Fruit fly (Drosophila melanogaster): ENCODE data around the gene E2f1.

E2f1 gene

DNA sequence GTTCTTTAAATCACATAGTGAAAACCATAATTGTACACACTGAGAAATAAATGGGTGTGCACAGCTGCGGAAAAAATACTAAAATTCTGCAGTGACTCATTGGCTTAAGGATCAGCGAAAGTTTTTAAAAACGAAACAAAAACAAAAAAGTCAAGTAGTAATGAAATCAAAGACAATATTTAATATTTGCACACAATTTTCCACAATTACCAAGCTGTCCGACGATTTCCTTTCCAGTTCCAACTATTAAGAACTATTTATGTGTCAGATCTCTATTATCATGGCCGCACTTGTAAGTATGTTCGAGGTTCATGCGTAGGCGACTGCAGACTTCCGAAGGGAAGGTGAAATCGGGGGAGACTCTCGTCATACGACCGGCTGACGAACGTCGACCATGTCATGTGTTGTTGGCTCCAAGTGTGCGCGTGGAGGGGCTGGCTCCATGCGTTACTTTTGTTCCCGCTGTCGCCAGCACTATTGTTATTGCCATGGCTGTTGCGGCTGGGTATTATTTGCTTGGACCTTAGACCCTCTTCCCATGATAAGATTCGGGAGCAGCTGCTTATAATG lies 45.7 kb downstream of the E2f1 start (continued):
- TF ChIP-seq achi (GFP tag; optimal IDR thresholded peaks at IDR 0.05) (peak; percentile 58), Gug (GFP tag; IDR thresholded peaks at IDR 0.05) (no peak), fkh (GFP tag; optimal IDR thresholded peaks at IDR 0.05) (no peak), Smox (GFP tag; optimal IDR thresholded peaks at IDR 0.05) (no peak), CG34406 (GFP tag; optimal IDR thresholded peaks at IDR 0.05) (peak; percentile 39), eg (GFP tag; IDR thresholded peaks at IDR 0.05) (no peak), Eip78C (GFP tag) (peak; percentile 86), CG16779 (tag; optimal IDR thresholded peaks at IDR 0.05) (peak; percentile 28), Sox15 (GFP tag; optimal IDR thresholded peaks at IDR 0.05) (peak; percentile 30), CG6163 (GFP tag; IDR thresholded peaks at IDR 0.05) (no peak), CG6854 (GFP tag; optimal IDR thresholded peaks at IDR 0.05) (no peak), CG7368 (GFP tag; optimal IDR thresholded peaks at IDR 0.05) (no peak), Lpt (GFP tag; optimal IDR thresholded peaks at IDR 0.05) (peak; percentile 55), fd59A (GFP tag; optimal IDR thresholded peaks at IDR 0.05) (peak; percentile 45), CG3032 (tag; optimal IDR thresholded peaks at IDR 0.05) (peak; percentile 55), Eip93F (GFP tag; optimal IDR thresholded peaks at IDR 0.05) (no peak), CG1621 (tag; optimal IDR thresholded peaks at IDR 0.05) (peak; percentile 36), CG32006 (GFP tag; optimal IDR thresholded peaks at IDR 0.05) (peak; percentile 81), svp (GFP tag) (peak; percentile 49)

DNA sequence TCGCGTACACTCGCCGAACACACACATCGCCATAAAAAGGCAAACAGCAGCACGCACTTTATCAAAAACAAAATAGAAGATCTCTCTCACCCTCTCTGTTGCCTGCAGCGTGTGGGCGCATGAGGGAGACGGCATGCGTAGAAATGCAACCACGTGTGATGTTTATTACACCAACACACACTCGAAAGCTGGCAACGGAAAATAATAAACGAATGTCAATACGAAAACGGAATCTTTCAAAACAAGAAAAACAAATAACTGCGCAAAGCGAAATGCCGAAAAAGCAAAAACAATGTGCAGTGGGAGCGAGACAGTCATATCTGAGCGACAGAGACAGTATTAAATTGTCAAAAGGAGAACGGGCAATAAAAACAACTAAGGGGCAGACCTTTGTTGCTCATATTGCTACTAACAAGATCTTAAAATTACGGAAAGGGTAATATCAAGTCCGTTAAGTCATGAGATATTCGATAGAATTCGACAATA lies 47.3 kb downstream of the E2f1 start:
- TF ChIP-seq CG31627 (GFP tag; optimal IDR thresholded peaks at IDR 0.05) (no peak), Smox (GFP tag; optimal IDR thresholded peaks at IDR 0.05) (peak; percentile 11), ss (GFP tag; optimal IDR thresholded peaks at IDR 0.05) (peak; percentile 57 to 71), OdsH (GFP tag; optimal IDR thresholded peaks at IDR 0.05) (no peak), Ets21C (GFP tag; optimal IDR thresholded peaks at IDR 0.05) (no peak), CG6808 (GFP tag; optimal IDR thresholded peaks at IDR 0.05) (peak; percentile 57), CG6276 (GFP tag; optimal IDR thresholded peaks at IDR 0.05) (no peak), CG3032 (tag; optimal IDR thresholded peaks at IDR 0.05) (peak; percentile 13), Met (GFP tag; optimal IDR thresholded peaks at IDR 0.05) (peak; percentile 38), CG16779 (tag; optimal IDR thresholded peaks at IDR 0.05) (peak; percentile 66), CG32006 (GFP tag; optimal IDR thresholded peaks at IDR 0.05) (no peak), CG4318 (GFP tag; optimal IDR thresholded peaks at IDR 0.05) (no peak), Eip75B (GFP tag; optimal IDR thresholded peaks at IDR 0.05) (no peak), CG8119 (GFP tag; IDR thresholded peaks at IDR 0.05) (no peak), Eip78C (GFP tag) (peak; percentile 74), fd59A (GFP tag; optimal IDR thresholded peaks at IDR 0.05) (no peak), CG9139 (GFP tag; optimal IDR thresholded peaks at IDR 0.05) (no peak), acj6 (GFP tag; optimal IDR thresholded peaks at IDR 0.05) (no peak), vri (GFP tag; optimal IDR thresholded peaks at IDR 0.05) (peak; percentile 75), Blimp-1 (GFP tag; optimal IDR thresholded peaks at IDR 0.05) (peak; percentile 33), Sox14 (GFP tag; optimal IDR thresholded peaks at IDR 0.05) (peak; percentile 24), CG6854 (GFP tag; optimal IDR thresholded peaks at IDR 0.05) (peak; percentile 78), Lpt (GFP tag; optimal IDR thresholded peaks at IDR 0.05) (no peak), Sox102F (GFP tag; optimal IDR thresholded peaks at IDR 0.05) (peak; percentile 15), CG11294 (GFP tag; IDR thresholded peaks at IDR 0.05) (no peak), fkh (GFP tag; optimal IDR thresholded peaks at IDR 0.05) (peak; percentile 100), Hr38 (GFP tag; optimal IDR thresholded peaks at IDR 0.05) (no peak), Hr39 (GFP tag; optimal IDR thresholded peaks at IDR 0.05) (no peak), svp (GFP tag) (peak; percentile 66), salr (GFP tag; optimal IDR thresholded peaks at IDR 0.05) (no peak), dsx (GFP tag; optimal IDR thresholded peaks at IDR 0.05; ENCODE audit: poor library complexity, severe bottlenecking) (peak; percentile 83), CG11902 (GFP tag; optimal IDR thresholded peaks at IDR 0.05) (no peak), dac (GFP tag; optimal IDR thresholded peaks at IDR 0.05) (no peak), pdm3 (GFP tag; optimal IDR thresholded peaks at IDR 0.05) (no peak), CG10669 (GFP tag; optimal IDR thresholded peaks at IDR 0.05) (peak; percentile 15), CG3919 (GFP tag; optimal IDR thresholded peaks at IDR 0.05) (no peak), Gug (GFP tag; IDR thresholded peaks at IDR 0.05) (no peak), Sox15 (GFP tag; optimal IDR thresholded peaks at IDR 0.05) (no peak), Hr4 (GFP tag; optimal IDR thresholded peaks at IDR 0.05) (no peak), CG10631 (GFP tag; optimal IDR thresholded peaks at IDR 0.05) (peak; percentile 2), CG8319 (GFP tag; optimal IDR thresholded peaks at IDR 0.05) (no peak)

All from whole organism, prepupa.